Worm (Caenorhabditis elegans) whole organism, L4 larva: ENCODE measurements around the gene T23F2.5.

Source experiments
- aha-1 ChIP-seq: fragments of 150-350 bp; peaks from one replicate; lab custom pipeline; 2014; ENCODE audit warnings: missing biosample characterization, missing genetic modification characterization
- arid-1 ChIP-seq: fragments of 200-800 bp; sonication (Bioruptor generic); conservative IDR thresholded peaks from 2 replicates; pipeline ENCODE4 v1.3.6; 2022; ENCODE audit warnings: missing genetic modification reagents, missing genetic modification characterization, missing compliant biosample characterization
- ceh-62 ChIP-seq: sonication (generic microtip); optimal IDR thresholded peaks from 2 replicates; lab custom pipeline; 2017; ENCODE audit warnings: missing biosample characterization, missing genetic modification characterization
- egl-27 ChIP-seq: sonication (generic microtip); optimal IDR thresholded peaks from 3 replicates; lab custom pipeline; 2017; ENCODE audit warnings: missing biosample characterization, missing genetic modification reagents, missing genetic modification characterization
- jun-1 ChIP-seq: fragments of 150-350 bp; optimal IDR thresholded peaks from 2 replicates; lab custom pipeline; 2014; ENCODE audit warnings: missing biosample characterization, missing genetic modification reagents, missing genetic modification characterization
- mdl-1 ChIP-seq, 2 experiments: fragments of 150-350 bp in 1 of 2; sonication (generic microtip) in 1 of 2; optimal IDR thresholded peaks; 2 replicates each; lab custom pipeline; 2014 to 2017; ENCODE audit warnings: missing biosample characterization in 2 of 2, missing genetic modification characterization in 2 of 2
- nhr-102 ChIP-seq: sonication (generic microtip); optimal IDR thresholded peaks from 2 replicates; lab custom pipeline; 2016; ENCODE audit warnings: mild to moderate bottlenecking, missing genetic modification characterization, moderate library complexity, missing compliant biosample characterization
- nhr-28 ChIP-seq: fragments of 150-350 bp; optimal IDR thresholded peaks from 2 replicates; lab custom pipeline; 2014; ENCODE audit warnings: missing biosample characterization, missing genetic modification characterization
- nhr-41 ChIP-seq: fragments of 200-800 bp; sonication (Bioruptor generic); IDR thresholded peaks from 2 replicates; pipeline ENCODE4 v1.3.6; 2022; ENCODE audit warnings: missing genetic modification reagents, missing genetic modification characterization, missing compliant biosample characterization
- nhr-6 ChIP-seq: fragments of 150-350 bp; optimal IDR thresholded peaks from 2 replicates; lab custom pipeline; 2014; ENCODE audit warnings: missing biosample characterization, missing genetic modification characterization
- pha-4 ChIP-seq, 2 experiments: fragments of 150-350 bp in 1 of 2; fragments of 200-800 bp in 1 of 2; sonication (Bioruptor generic) in 1 of 2; IDR thresholded peaks in 1 of 2; optimal IDR thresholded peaks in 1 of 2; 2 replicates each; pipeline versions ENCODE4 v1.3.6 to Lab custom; 2014 to 2022; ENCODE audit warnings: missing genetic modification characterization in 2 of 2, missing genetic modification reagents in 2 of 2, missing biosample characterization in 1 of 2, missing compliant biosample characterization in 1 of 2
- pqm-1 ChIP-seq: sonication (generic microtip); optimal IDR thresholded peaks from 2 replicates; lab custom pipeline; 2017; ENCODE audit warnings: missing biosample characterization, missing genetic modification characterization
- unc-130 ChIP-seq: sonication (generic microtip); optimal IDR thresholded peaks from 2 replicates; lab custom pipeline; 2016; ENCODE audit warnings: missing genetic modification reagents, missing genetic modification characterization, missing compliant biosample characterization
- zip-11 ChIP-seq: fragments of 200-800 bp; sonication (Bioruptor generic); IDR thresholded peaks from 2 replicates; pipeline ENCODE4 v1.3.6; 2022; ENCODE audit warnings: missing genetic modification characterization, missing compliant biosample characterization

ce11 chrX:5514984-5515383 is 2.0 kb downstream of the T23F2.5 start, which contains the start of gene T23F2.4:
- TF ChIP-seq jun-1 (no peak), zip-11 (GFP tag; lab: Robert Waterston, UW) (no peak), aha-1 (no peak), nhr-28 (tag; lab: Kevin White, UChicago) (no peak), nhr-41 (no peak), mdl-1 (tag; optimal IDR thresholded peaks at IDR 0.05; lab: Kevin White, UChicago) (no peak), pqm-1 (no peak), nhr-6 (tag; lab: Kevin White, UChicago) (no peak), arid-1 (GFP tag; lab: Robert Waterston, UW) (no peak), pha-4 (GFP tag; IDR thresholded peaks at IDR 0.05; lab: Robert Waterston, UW) (no peak), pha-4 (tag; optimal IDR thresholded peaks at IDR 0.05; lab: Kevin White, UChicago) (no peak), egl-27 (tag; lab: Kevin White, UChicago) (no peak), nhr-102 (tag; lab: Kevin White, UChicago) (no peak), ceh-62 (tag; lab: Kevin White, UChicago) (no peak), unc-130 (no peak)
